Worm (Caenorhabditis elegans): ENCODE data around the gene srd-49.

Gene srd-49

DNA sequence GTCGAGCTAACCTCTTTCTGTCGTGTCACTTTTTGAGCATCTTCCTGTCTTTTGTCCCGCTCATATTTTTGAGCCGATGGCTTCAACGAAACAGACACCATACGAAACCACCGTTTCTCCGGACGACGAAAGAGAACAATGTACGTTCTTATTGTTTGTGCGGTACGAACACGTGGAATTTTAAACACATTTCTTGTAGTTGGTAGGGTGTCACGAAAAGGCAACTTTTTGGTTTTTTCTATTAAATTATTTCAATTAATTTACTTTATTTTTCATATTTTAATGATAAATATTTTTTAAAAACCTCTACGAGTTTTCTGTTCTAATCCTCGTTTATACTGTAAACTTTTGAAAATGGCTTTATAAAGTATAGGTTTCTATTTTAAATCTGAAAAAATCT, 3.3 kb upstream of the srd-49 start, which contains the start of gene R04B5.11:
Gene R04B5.11, minus strand, starts transcription at position 101 of the 400 bp plus-strand sequence.
- TF ChIP-seq hlh-1 (tag; optimal IDR thresholded peaks at IDR 0.05) (no peak), drap-1 (GFP tag; optimal IDR thresholded peaks at IDR 0.05) (no peak), flh-1 (GFP tag; optimal IDR thresholded peaks at IDR 0.05) (no peak), unc-39 (tag; optimal IDR thresholded peaks at IDR 0.05) (no peak), mep-1 (tag; optimal IDR thresholded peaks at IDR 0.05) (no peak), cnd-1 (tag; optimal IDR thresholded peaks at IDR 0.05) (no peak), nhr-28 (tag; optimal IDR thresholded peaks at IDR 0.05) (no peak), nhr-76 (tag; optimal IDR thresholded peaks at IDR 0.05) (no peak), lsy-2 (tag; optimal IDR thresholded peaks at IDR 0.05) (no peak), mab-5 (tag; optimal IDR thresholded peaks at IDR 0.05) (no peak), unc-62 (GFP tag; optimal IDR thresholded peaks at IDR 0.05) (no peak), zip-8 (tag; optimal IDR thresholded peaks at IDR 0.05) (no peak), elt-1 (tag; optimal IDR thresholded peaks at IDR 0.05; ENCODE audit: borderline replicate concordance, insufficient read depth) (no peak), nhr-12 (tag; optimal IDR thresholded peaks at IDR 0.05) (no peak), mls-2 (tag; optimal IDR thresholded peaks at IDR 0.05) (no peak), ceh-43 (GFP tag; optimal IDR thresholded peaks at IDR 0.05) (no peak), sem-2 (GFP tag; optimal IDR thresholded peaks at IDR 0.05) (no peak), unc-120 (tag; optimal IDR thresholded peaks at IDR 0.05; ENCODE audit: poor library complexity, severe bottlenecking) (no peak)

DNA sequence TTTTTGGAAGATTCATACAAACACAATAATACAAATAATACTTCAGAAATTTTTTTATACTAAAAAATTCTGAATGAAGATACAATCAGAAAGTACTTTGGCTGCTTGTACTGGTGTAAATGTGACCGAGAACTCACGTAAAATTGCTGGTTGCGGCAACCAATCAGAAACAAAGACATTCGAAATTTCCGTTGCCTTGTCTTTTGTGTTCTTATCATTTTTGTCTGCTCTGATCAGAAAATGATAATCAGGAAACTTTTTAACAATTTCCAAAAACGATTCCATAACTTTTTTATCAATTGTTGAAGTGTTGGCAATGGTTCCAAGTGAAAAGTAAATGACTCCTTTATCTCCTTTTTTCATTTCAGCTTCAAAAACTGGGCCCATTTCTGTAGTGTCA, 2.5 kb downstream of the srd-49 start:
- no peak for TF ChIP-seq sptf-1 (tag; optimal IDR thresholded peaks at IDR 0.05)
- TF ChIP-seq mep-1 (tag; optimal IDR thresholded peaks at IDR 0.05) = no peak
- no peak for TF ChIP-seq ham-2 (GFP tag; optimal IDR thresholded peaks at IDR 0.05)
- no peak for TF ChIP-seq sem-2 (GFP tag; optimal IDR thresholded peaks at IDR 0.05)
- TF ChIP-seq pha-4 (tag; optimal IDR thresholded peaks at IDR 0.05) = no peak
- no peak for TF ChIP-seq hlh-1 (tag; optimal IDR thresholded peaks at IDR 0.05)
- no peak for TF ChIP-seq tbx-8 (GFP tag; optimal IDR thresholded peaks at IDR 0.05)
- no peak for TF ChIP-seq zip-8 (tag; optimal IDR thresholded peaks at IDR 0.05)
- TF ChIP-seq blmp-1 (tag; optimal IDR thresholded peaks at IDR 0.05) = no peak
- no peak for TF ChIP-seq nhr-28 (tag; optimal IDR thresholded peaks at IDR 0.05)
- no peak for TF ChIP-seq unc-120 (tag; optimal IDR thresholded peaks at IDR 0.05; ENCODE audit: poor library complexity, severe bottlenecking)
- TF ChIP-seq elt-1 (tag; optimal IDR thresholded peaks at IDR 0.05; ENCODE audit: borderline replicate concordance, insufficient read depth) = no peak

DNA sequence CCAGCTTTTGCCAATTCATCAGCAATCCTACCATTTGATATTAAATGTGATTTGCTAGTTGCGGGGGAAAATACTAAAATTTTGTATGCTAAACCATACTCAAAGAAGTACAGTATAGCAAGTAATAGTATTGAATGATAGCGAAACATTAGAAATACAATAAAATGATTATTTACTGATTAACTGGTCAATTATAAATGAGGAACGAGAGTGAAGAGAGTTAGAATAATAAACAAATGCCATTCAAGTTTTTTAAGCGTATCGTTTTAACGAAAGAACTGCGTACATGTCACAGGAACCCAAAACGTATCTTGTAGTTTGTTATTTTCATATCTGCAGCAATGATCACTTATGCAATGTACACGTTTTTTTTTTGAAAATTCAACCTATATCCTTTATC, 4.0 kb downstream of the srd-49 start, which contains the start of gene ugt-47:
Gene ugt-47, minus strand, starts transcription at position 169 of the 400 bp plus-strand sequence.
- no peak for TF ChIP-seq pha-4 (tag; optimal IDR thresholded peaks at IDR 0.05)
- no peak for TF ChIP-seq tbx-8 (GFP tag; optimal IDR thresholded peaks at IDR 0.05)
- TF ChIP-seq blmp-1 (tag; optimal IDR thresholded peaks at IDR 0.05) = no peak
- TF ChIP-seq unc-120 (tag; optimal IDR thresholded peaks at IDR 0.05; ENCODE audit: poor library complexity, severe bottlenecking) = no peak
- TF ChIP-seq mep-1 (tag; optimal IDR thresholded peaks at IDR 0.05) = no peak
- no peak for TF ChIP-seq cnd-1 (tag; optimal IDR thresholded peaks at IDR 0.05)
- TF ChIP-seq nhr-76 (tag; optimal IDR thresholded peaks at IDR 0.05) = no peak
- no peak for TF ChIP-seq zip-8 (tag; optimal IDR thresholded peaks at IDR 0.05)
- TF ChIP-seq ceh-43 (GFP tag; optimal IDR thresholded peaks at IDR 0.05) = no peak
- TF ChIP-seq nhr-12 (tag; optimal IDR thresholded peaks at IDR 0.05) = no peak
- TF ChIP-seq elt-1 (tag; optimal IDR thresholded peaks at IDR 0.05; ENCODE audit: borderline replicate concordance, insufficient read depth) = no peak
- no peak for TF ChIP-seq hlh-1 (tag; optimal IDR thresholded peaks at IDR 0.05)
- TF ChIP-seq M03D4.4 (tag; optimal IDR thresholded peaks at IDR 0.05) = no peak
- no peak for TF ChIP-seq ztf-11 (tag; optimal IDR thresholded peaks at IDR 0.05)
- TF ChIP-seq nhr-28 (tag; optimal IDR thresholded peaks at IDR 0.05) = no peak

DNA sequence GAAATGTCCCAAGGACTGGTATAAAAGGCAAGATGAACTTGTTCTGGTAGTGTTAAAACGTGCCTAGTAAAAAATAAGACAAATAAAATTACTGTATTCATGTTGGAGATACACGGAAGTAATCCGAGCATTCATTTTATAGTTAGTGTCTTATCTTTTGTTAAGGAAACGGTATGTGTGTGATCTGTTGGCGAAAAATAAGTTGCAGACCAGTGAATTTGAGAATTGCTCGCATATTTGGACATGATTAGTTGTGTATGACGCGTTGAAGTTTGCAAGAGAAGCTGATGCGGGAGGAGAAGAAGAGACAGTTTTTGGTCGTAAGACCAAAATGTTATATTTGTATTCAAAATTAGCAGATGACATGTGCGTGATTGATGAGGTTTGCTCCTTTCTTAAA, 7.4 kb downstream of the srd-49 start, which contains the start of gene C08B6.14:
Gene C08B6.14, minus strand, starts transcription at position 101 of the 400 bp plus-strand sequence.
- TF ChIP-seq unc-62 (GFP tag; optimal IDR thresholded peaks at IDR 0.05) = no peak
- no peak for TF ChIP-seq pha-4 (tag; optimal IDR thresholded peaks at IDR 0.05)
- TF ChIP-seq unc-120 (tag; optimal IDR thresholded peaks at IDR 0.05; ENCODE audit: poor library complexity, severe bottlenecking) = no peak
- TF ChIP-seq nhr-237 (tag; optimal IDR thresholded peaks at IDR 0.05) = no peak
- no peak for TF ChIP-seq ztf-11 (tag; optimal IDR thresholded peaks at IDR 0.05)
- TF ChIP-seq sptf-1 (tag; optimal IDR thresholded peaks at IDR 0.05) = no peak
- no peak for TF ChIP-seq flh-1 (GFP tag; optimal IDR thresholded peaks at IDR 0.05)
- TF ChIP-seq mab-5 (tag; optimal IDR thresholded peaks at IDR 0.05) = no peak
- no peak for TF ChIP-seq ces-1 (GFP tag; optimal IDR thresholded peaks at IDR 0.05)
- TF ChIP-seq elt-1 (tag; optimal IDR thresholded peaks at IDR 0.05; ENCODE audit: borderline replicate concordance, insufficient read depth) = no peak
- TF ChIP-seq snpc-4 (tag; optimal IDR thresholded peaks at IDR 0.05) = no peak
- no peak for TF ChIP-seq tbx-8 (GFP tag; optimal IDR thresholded peaks at IDR 0.05)
- TF ChIP-seq bed-3 (GFP tag; optimal IDR thresholded peaks at IDR 0.05) = no peak
- no peak for TF ChIP-seq nhr-12 (tag; optimal IDR thresholded peaks at IDR 0.05)
- no peak for TF ChIP-seq lin-13 (tag; optimal IDR thresholded peaks at IDR 0.05)
